Worm (Caenorhabditis elegans): ENCODE data around the gene str-38.

The str-38 gene

ce11 chrV:15732209-15732608, at the start of gene str-38:
str-38 (minus strand) TSS chrV:15732309.
- no peak for TF ChIP-seq ztf-11 (tag; optimal IDR thresholded peaks at IDR 0.05)
- TF ChIP-seq elt-3 (tag; optimal IDR thresholded peaks at IDR 0.05) = no peak
- no peak for TF ChIP-seq flh-1 (GFP tag; optimal IDR thresholded peaks at IDR 0.05)
- TF ChIP-seq nhr-28 (tag; optimal IDR thresholded peaks at IDR 0.05) = no peak
- TF ChIP-seq lsy-2 (tag; optimal IDR thresholded peaks at IDR 0.05) = no peak
- TF ChIP-seq ceh-43 (GFP tag; optimal IDR thresholded peaks at IDR 0.05) = no peak
- no peak for TF ChIP-seq nhr-237 (tag; optimal IDR thresholded peaks at IDR 0.05)
- TF ChIP-seq cnd-1 (tag; optimal IDR thresholded peaks at IDR 0.05) = no peak
- no peak for TF ChIP-seq nhr-2 (tag; optimal IDR thresholded peaks at IDR 0.05)
- no peak for TF ChIP-seq bed-3 (GFP tag; optimal IDR thresholded peaks at IDR 0.05)
- TF ChIP-seq M03D4.4 (tag; optimal IDR thresholded peaks at IDR 0.05) = no peak

DNA sequence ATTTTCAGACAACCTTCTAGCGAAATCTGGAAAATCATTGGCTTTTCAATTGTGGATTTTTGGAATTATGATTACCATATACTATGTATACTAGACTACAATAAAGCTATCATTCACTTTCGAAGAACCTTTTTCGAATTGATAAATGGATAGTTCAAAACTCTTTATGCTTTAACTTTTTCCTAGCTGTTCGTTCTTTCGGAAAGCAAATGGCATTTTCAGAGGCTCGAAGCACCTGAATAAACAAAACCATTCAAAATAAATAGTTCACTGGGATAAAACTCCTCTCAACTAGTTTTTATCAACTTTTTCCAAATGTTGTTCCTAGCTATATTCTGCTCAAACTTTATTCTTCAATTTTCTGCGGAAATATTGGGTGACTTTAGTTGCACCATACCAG, 49.0 kb upstream of the str-38 start, which contains the start of gene T26E4.2:
T26E4.2 (plus strand) TSS at position 301 of the 400 bp plus-strand sequence.
- TF ChIP-seq sem-2 (GFP tag; optimal IDR thresholded peaks at IDR 0.05) (no peak), tbx-8 (GFP tag; optimal IDR thresholded peaks at IDR 0.05) (no peak), ceh-43 (GFP tag; optimal IDR thresholded peaks at IDR 0.05) (no peak), cnd-1 (tag; optimal IDR thresholded peaks at IDR 0.05) (no peak), unc-62 (GFP tag; optimal IDR thresholded peaks at IDR 0.05) (no peak), mls-2 (tag; optimal IDR thresholded peaks at IDR 0.05) (no peak), snpc-4 (tag; optimal IDR thresholded peaks at IDR 0.05) (no peak), zip-8 (tag; optimal IDR thresholded peaks at IDR 0.05) (no peak), nhr-237 (tag; optimal IDR thresholded peaks at IDR 0.05) (no peak), ztf-11 (tag; optimal IDR thresholded peaks at IDR 0.05) (no peak), lsy-2 (tag; optimal IDR thresholded peaks at IDR 0.05) (no peak), flh-1 (GFP tag; optimal IDR thresholded peaks at IDR 0.05) (no peak), lin-13 (tag; optimal IDR thresholded peaks at IDR 0.05) (no peak), blmp-1 (tag; optimal IDR thresholded peaks at IDR 0.05) (no peak), nhr-76 (tag; optimal IDR thresholded peaks at IDR 0.05) (no peak), ham-2 (GFP tag; optimal IDR thresholded peaks at IDR 0.05) (no peak), ces-1 (GFP tag; optimal IDR thresholded peaks at IDR 0.05) (no peak)

DNA sequence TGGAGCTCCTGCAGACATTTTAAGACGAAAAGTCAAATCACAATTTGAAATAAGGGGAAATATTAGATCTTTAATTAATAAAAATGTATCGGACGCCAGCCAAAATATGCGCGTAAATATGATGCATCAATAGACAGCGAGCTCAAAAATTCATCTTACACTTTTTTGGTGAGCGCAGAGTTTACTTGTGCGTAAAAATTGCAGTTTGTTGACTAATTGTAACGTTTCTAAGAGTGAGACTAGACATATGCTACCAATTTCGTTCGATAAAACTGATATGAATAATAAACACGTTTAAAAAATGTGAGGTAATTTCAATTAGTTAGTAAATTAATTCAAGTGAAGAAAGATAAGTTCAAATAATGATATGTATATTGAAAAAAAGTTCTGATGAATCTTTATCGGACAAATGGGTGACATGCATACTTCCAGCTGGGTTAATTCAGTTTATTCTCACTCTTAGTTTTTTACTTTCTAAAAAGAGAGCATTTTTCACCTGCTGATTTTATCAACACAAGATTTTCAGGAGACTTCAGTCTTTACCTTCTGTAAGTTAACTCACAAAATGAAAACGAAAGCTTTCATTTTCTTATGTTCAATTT, 47.1 kb upstream of the str-38 start, which contains the start of the genes nhr-285 and irld-52:
nhr-285 (minus strand) TSS at position 101 of the 602 bp plus-strand sequence.
irld-52 (plus strand) TSS at position 552 of the 602 bp plus-strand sequence.
- TF ChIP-seq lin-13 (tag; optimal IDR thresholded peaks at IDR 0.05) (no peak), drap-1 (GFP tag; optimal IDR thresholded peaks at IDR 0.05) (no peak), sem-2 (GFP tag; optimal IDR thresholded peaks at IDR 0.05) (no peak), hlh-1 (tag; optimal IDR thresholded peaks at IDR 0.05) (no peak), M03D4.4 (tag; optimal IDR thresholded peaks at IDR 0.05) (no peak), unc-39 (tag; optimal IDR thresholded peaks at IDR 0.05) (no peak), ces-1 (GFP tag; optimal IDR thresholded peaks at IDR 0.05) (no peak), nhr-76 (tag; optimal IDR thresholded peaks at IDR 0.05) (no peak), lin-32 (GFP tag; optimal IDR thresholded peaks at IDR 0.05) (no peak), nhr-28 (tag; optimal IDR thresholded peaks at IDR 0.05) (no peak), ceh-39 (tag; optimal IDR thresholded peaks at IDR 0.05) (no peak), mab-5 (tag; optimal IDR thresholded peaks at IDR 0.05) (no peak)

- TF ChIP-seq pha-4 (tag; optimal IDR thresholded peaks at IDR 0.05) (no peak), mls-2 (tag; optimal IDR thresholded peaks at IDR 0.05) (no peak), nhr-28 (tag; optimal IDR thresholded peaks at IDR 0.05) (no peak), unc-120 (tag; optimal IDR thresholded peaks at IDR 0.05; ENCODE audit: poor library complexity, severe bottlenecking) (no peak), cnd-1 (tag; optimal IDR thresholded peaks at IDR 0.05) (no peak), nhr-12 (tag; optimal IDR thresholded peaks at IDR 0.05) (no peak), lsy-2 (tag; optimal IDR thresholded peaks at IDR 0.05) (no peak), bed-3 (GFP tag; optimal IDR thresholded peaks at IDR 0.05) (no peak), unc-39 (tag; optimal IDR thresholded peaks at IDR 0.05) (no peak), zip-8 (tag; optimal IDR thresholded peaks at IDR 0.05) (no peak), nhr-2 (tag; optimal IDR thresholded peaks at IDR 0.05) (no peak), ham-2 (GFP tag; optimal IDR thresholded peaks at IDR 0.05) (no peak), hlh-1 (tag; optimal IDR thresholded peaks at IDR 0.05) (no peak)
Observed at ce11 chrV:15776651-15777050, 44.5 kb upstream of the str-38 start, which contains the start of gene nhr-283. nhr-283 (minus strand) TSS chrV:15776751.

ce11 chrV:15773941-15774340, 41.8 kb upstream of the str-38 start:
- TF ChIP-seq tbx-8 (GFP tag; optimal IDR thresholded peaks at IDR 0.05) = no peak

Data from whole organism, mixed stage, embryonic.